Worm (Caenorhabditis elegans): Measurements from ENCODE around the gene nfyc-1.

nfyc-1 gene

ce11 chrII:8212-8611, 35.5 kb upstream of the nfyc-1 start:
- no peak for TF ChIP-seq C17E4.6 (GFP tag; IDR thresholded peaks at IDR 0.05)
- TF ChIP-seq nhr-27 (tag; optimal IDR thresholded peaks at IDR 0.05): no peak
- TF ChIP-seq Y67H2A.10 (GFP tag; conservative IDR thresholded peaks at IDR 0.05): no peak
- no peak for TF ChIP-seq egl-44 (GFP tag; IDR thresholded peaks at IDR 0.05)

- no peak for TF ChIP-seq Y53G8AR.9 (GFP tag; conservative IDR thresholded peaks at IDR 0.05)
- no peak for TF ChIP-seq die-1 (tag; optimal IDR thresholded peaks at IDR 0.05)
- TF ChIP-seq aptf-2 (GFP tag; conservative IDR thresholded peaks at IDR 0.05): no peak
- no peak for TF ChIP-seq nhr-90 (tag; optimal IDR thresholded peaks at IDR 0.05)
- TF ChIP-seq repo-1 (tag; optimal IDR thresholded peaks at IDR 0.05): no peak
- no peak for TF ChIP-seq nhr-120 (GFP tag; IDR thresholded peaks at IDR 0.05)
- no peak for TF ChIP-seq snpc-3.4 (tag; optimal IDR thresholded peaks at IDR 0.05)
- no peak for TF ChIP-seq zim-3 (tag; optimal IDR thresholded peaks at IDR 0.05)
- TF ChIP-seq Y67H2A.10 (GFP tag; conservative IDR thresholded peaks at IDR 0.05): no peak
- no peak for TF ChIP-seq D2030.7 (GFP tag; IDR thresholded peaks at IDR 0.05)
- no peak for TF ChIP-seq T26A5.8 (tag; optimal IDR thresholded peaks at IDR 0.05)
- no peak for TF ChIP-seq mxl-1 (tag; optimal IDR thresholded peaks at IDR 0.05)
- no peak for TF ChIP-seq attf-3 (GFP tag; conservative IDR thresholded peaks at IDR 0.05)
- no peak for TF ChIP-seq snpc-1.3 (tag; optimal IDR thresholded peaks at IDR 0.05; ENCODE audit: insufficient read depth)
- TF ChIP-seq lag-1 (GFP tag; IDR thresholded peaks at IDR 0.05): no peak
- TF ChIP-seq lin-26 (GFP tag; IDR thresholded peaks at IDR 0.05): no peak
- TF ChIP-seq F22D6.2 (tag; optimal IDR thresholded peaks at IDR 0.05): no peak
- TF ChIP-seq F33H1.4 (GFP tag; IDR thresholded peaks at IDR 0.05): no peak
- TF ChIP-seq mel-28 (tag; optimal IDR thresholded peaks at IDR 0.05; ENCODE audit: borderline replicate concordance): no peak
- no peak for TF ChIP-seq tbx-9 (tag; optimal IDR thresholded peaks at IDR 0.05; ENCODE audit: borderline replicate concordance)
Observed at ce11 chrII:11783-12182, 31.9 kb upstream of the nfyc-1 start, which contains the start of gene best-4. best-4 (minus strand) TSS chrII:11883.

ce11 chrII:12685-13084, 31.0 kb upstream of the nfyc-1 start, which contains the start of gene best-3:
best-3 (plus strand) TSS chrII:12985.
- no peak for TF ChIP-seq lag-1 (GFP tag; IDR thresholded peaks at IDR 0.05)
- TF ChIP-seq nhr-90 (tag; optimal IDR thresholded peaks at IDR 0.05): no peak
- no peak for TF ChIP-seq F57A8.1 (GFP tag; optimal IDR thresholded peaks at IDR 0.05)
- TF ChIP-seq nhr-179 (tag; optimal IDR thresholded peaks at IDR 0.05): no peak
- TF ChIP-seq ztf-28 (GFP tag; IDR thresholded peaks at IDR 0.05): no peak
- TF ChIP-seq akir-1 (GFP tag; optimal IDR thresholded peaks at IDR 0.05): no peak
- no peak for TF ChIP-seq rec-8 (tag; optimal IDR thresholded peaks at IDR 0.05)
- TF ChIP-seq tbp1 (GFP tag; optimal IDR thresholded peaks at IDR 0.05): no peak
- no peak for TF ChIP-seq ztf-22 (GFP tag; optimal IDR thresholded peaks at IDR 0.05)
- no peak for TF ChIP-seq snpc-3.4 (tag; optimal IDR thresholded peaks at IDR 0.05)
- TF ChIP-seq madf-6 (GFP tag; IDR thresholded peaks at IDR 0.05): no peak
- TF ChIP-seq F22D6.2 (tag; optimal IDR thresholded peaks at IDR 0.05): no peak

ce11 chrII:18787-19186, 24.9 kb upstream of the nfyc-1 start:
- TF ChIP-seq madf-10 (tag; optimal IDR thresholded peaks at IDR 0.05) (peak; percentile 96), ztf-18 (tag; optimal IDR thresholded peaks at IDR 0.05) (peak; percentile 82), let-607 (tag; optimal IDR thresholded peaks at IDR 0.05) (peak; percentile 89 to 93), atf-7 (tag; optimal IDR thresholded peaks at IDR 0.05) (peak; percentile 71), chd-7 (tag; optimal IDR thresholded peaks at IDR 0.05) (peak; percentile 12), mcd-1 (GFP tag; IDR thresholded peaks at IDR 0.05) (peak; percentile 67), ztf-3 (GFP tag; optimal IDR thresholded peaks at IDR 0.05) (peak; percentile 16), rcor-1 (GFP tag; IDR thresholded peaks at IDR 0.05) (0 out of 2 replicates have a peak, but pooled peaks have one; percentile 20), attf-5 (GFP tag; optimal IDR thresholded peaks at IDR 0.05) (peak; percentile 93), K11D2.4 (GFP tag; IDR thresholded peaks at IDR 0.05) (peak; percentile 68; the same call in 1 of the 2 replicates), hlh-12 (tag; optimal IDR thresholded peaks at IDR 0.05) (no peak), let-526 (GFP tag; IDR thresholded peaks at IDR 0.05) (peak; percentile 58; the same call in 1 of the 2 replicates), B0336.3 (GFP tag; IDR thresholded peaks at IDR 0.05) (peak; percentile 55; the same call in 1 of the 2 replicates), somi-1 (GFP tag; optimal IDR thresholded peaks at IDR 0.05) (peak; percentile 17)

Data from whole organism, young adult.